Fruit fly (Drosophila melanogaster) whole organism, embryonic: ENCODE results near the gene Cenp-C.

Experiments
- CG11723 ChIP-seq: fragments of 200-800 bp; sonication (Bioruptor generic); optimal IDR thresholded peaks from 2 replicates; lab custom pipeline; 2017; ENCODE audit warnings: missing biosample characterization, mild to moderate bottlenecking, missing genetic modification characterization
- CG12391 ChIP-seq: fragments of 200-800 bp; sonication (Bioruptor generic); optimal IDR thresholded peaks from 3 replicates; lab custom pipeline; 2018; ENCODE audit warnings: missing biosample characterization, mild to moderate bottlenecking, missing genetic modification characterization, moderate library complexity
- CG12942 ChIP-seq: fragments of 200-800 bp; sonication (Bioruptor generic); optimal IDR thresholded peaks from 3 replicates; lab custom pipeline; 2016; ENCODE audit warnings: missing biosample characterization, missing genetic modification characterization
- CG13894 ChIP-seq: fragments of 200-800 bp; sonication (Bioruptor generic); optimal IDR thresholded peaks from 3 replicates; lab custom pipeline; 2018; ENCODE audit warnings: missing biosample characterization, mild to moderate bottlenecking, missing genetic modification characterization, moderate library complexity
- CG15269 ChIP-seq: fragments of 200-800 bp; sonication (Bioruptor generic); optimal IDR thresholded peaks from 2 replicates; lab custom pipeline; 2018; ENCODE audit warnings: missing biosample characterization, mild to moderate bottlenecking, missing genetic modification characterization, moderate library complexity
- CG1529 ChIP-seq: fragments of 200-800 bp; sonication (Bioruptor generic); optimal IDR thresholded peaks from 3 replicates; lab custom pipeline; 2018; ENCODE audit warnings: missing biosample characterization, missing genetic modification characterization
- CG1792 ChIP-seq: fragments of 200-800 bp; sonication (Bioruptor generic); optimal IDR thresholded peaks from 2 replicates; lab custom pipeline; 2016; ENCODE audit warnings: missing biosample characterization, missing genetic modification characterization
- CG18619 ChIP-seq: fragments of 200-800 bp; sonication (Bioruptor generic); optimal IDR thresholded peaks from 3 replicates; lab custom pipeline; 2017; ENCODE audit warnings: missing biosample characterization, mild to moderate bottlenecking, missing genetic modification characterization
- CG2116 ChIP-seq: fragments of 200-800 bp; sonication (Bioruptor generic); optimal IDR thresholded peaks from 3 replicates; lab custom pipeline; 2018; ENCODE audit warnings: missing biosample characterization, mild to moderate bottlenecking, missing genetic modification characterization
- CG43689 ChIP-seq: fragments of 200-800 bp; sonication (Bioruptor generic); IDR thresholded peaks from 2 replicates; pipeline ENCODE4 v1.3.6; 2022; ENCODE audit warnings: missing biosample characterization, missing genetic modification characterization
- CG6765 ChIP-seq: fragments of 200-800 bp; sonication (Bioruptor generic); optimal IDR thresholded peaks from 3 replicates; lab custom pipeline; 2017; ENCODE audit warnings: missing biosample characterization, mild to moderate bottlenecking, missing genetic modification characterization
- CG6813 ChIP-seq: fragments of 200-800 bp; sonication (Bioruptor generic); optimal IDR thresholded peaks from 2 replicates; lab custom pipeline; 2017; ENCODE audit warnings: missing biosample characterization, missing genetic modification characterization, mild to moderate bottlenecking, moderate library complexity, missing genetic modification reagents
- CG7357 ChIP-seq: fragments of 200-800 bp; sonication (Bioruptor generic); IDR thresholded peaks from 3 replicates; pipeline ENCODE4 v1.3.6; 2022; ENCODE audit warnings: missing biosample characterization, missing genetic modification characterization
- CG7987 ChIP-seq: fragments of 200-800 bp; sonication (Bioruptor generic); optimal IDR thresholded peaks from 2 replicates; lab custom pipeline; 2018; ENCODE audit warnings: missing biosample characterization, mild to moderate bottlenecking, missing genetic modification characterization, moderate library complexity
- CG8388 ChIP-seq: fragments of 200-800 bp; sonication (Bioruptor generic); optimal IDR thresholded peaks from 2 replicates; lab custom pipeline; 2019; ENCODE audit warnings: missing biosample characterization, mild to moderate bottlenecking, missing genetic modification characterization, moderate library complexity
- CoRest ChIP-seq: fragments of 200-800 bp; sonication (Bioruptor generic); optimal IDR thresholded peaks from 3 replicates; lab custom pipeline; 2018; ENCODE audit warnings: missing biosample characterization, mild to moderate bottlenecking, missing genetic modification characterization, moderate library complexity
- Dbx ChIP-seq: fragments of 200-800 bp; sonication (Bioruptor generic); IDR thresholded peaks from 3 replicates; pipeline ENCODE4 v1.3.6; 2022; ENCODE audit warnings: missing biosample characterization, missing genetic modification characterization
- Eip74EF ChIP-seq, 2 experiments: fragments of 200-800 bp in 1 of 2; fragments of >200 bp in 1 of 2; sonication (Bioruptor generic) in 1 of 2; optimal IDR thresholded peaks; 2 replicates each; lab custom pipeline; 2017 to 2019; ENCODE audit warnings: missing biosample characterization in 2 of 2, missing genetic modification characterization in 2 of 2, mild to moderate bottlenecking in 1 of 2, moderate library complexity in 1 of 2
- Ets65A ChIP-seq: fragments of 200-800 bp; sonication (Bioruptor generic); peaks from one replicate; lab custom pipeline; 2016; ENCODE audit warnings: missing biosample characterization, missing genetic modification characterization
- H2.0 ChIP-seq: fragments of 200-800 bp; sonication (Bioruptor generic); IDR thresholded peaks from 2 replicates; pipeline ENCODE4 v1.3.6; 2022; ENCODE audit warnings: missing biosample characterization, missing genetic modification characterization
- Hr39 ChIP-seq: fragments of >200 bp; optimal IDR thresholded peaks from 2 replicates; lab custom pipeline; 2017
- Mad ChIP-seq: fragments of 200-800 bp; sonication (Bioruptor generic); optimal IDR thresholded peaks from 2 replicates; lab custom pipeline; 2016; ENCODE audit warnings: missing biosample characterization, missing genetic modification characterization
- Oli ChIP-seq: fragments of 200-800 bp; sonication (Bioruptor generic); optimal IDR thresholded peaks from 2 replicates; lab custom pipeline; 2018; ENCODE audit warnings: missing biosample characterization, mild to moderate bottlenecking, missing genetic modification characterization, moderate library complexity
- Optix ChIP-seq: fragments of 200-800 bp; sonication (Bioruptor generic); IDR thresholded peaks from 3 replicates; pipeline ENCODE4 v1.3.6; 2022; ENCODE audit warnings: missing biosample characterization, missing genetic modification characterization
- Ptx1 ChIP-seq: fragments of 200-800 bp; sonication (Bioruptor generic); IDR thresholded peaks from 2 replicates; pipeline ENCODE4 v1.3.6; 2022; ENCODE audit warnings: missing biosample characterization, missing genetic modification characterization
- Six4 ChIP-seq: fragments of 200-800 bp; sonication (Bioruptor generic); optimal IDR thresholded peaks from 2 replicates; lab custom pipeline; 2016; ENCODE audit warnings: missing biosample characterization, missing genetic modification characterization
- Xbp1 ChIP-seq: fragments of 200-800 bp; sonication (Bioruptor generic); optimal IDR thresholded peaks from 3 replicates; lab custom pipeline; 2016; ENCODE audit warnings: missing biosample characterization, mild to moderate bottlenecking, missing genetic modification characterization
- croc ChIP-seq: fragments of 200-800 bp; sonication (Bioruptor generic); conservative IDR thresholded peaks from 3 replicates; pipeline ENCODE4 v1.3.6; 2022; ENCODE audit warnings: missing biosample characterization, missing genetic modification characterization
- disco-r ChIP-seq: fragments of 200-800 bp; sonication (Bioruptor generic); optimal IDR thresholded peaks from 2 replicates; lab custom pipeline; 2016; ENCODE audit warnings: missing biosample characterization, missing genetic modification characterization
- knrl ChIP-seq: fragments of 200-800 bp; sonication (Bioruptor generic); IDR thresholded peaks from 3 replicates; pipeline ENCODE4 v1.3.6; 2022; ENCODE audit warnings: missing biosample characterization, missing genetic modification characterization; ENCODE audit not compliant: partially characterized antibody
- lola ChIP-seq, 3 experiments: fragments of >200 bp in 2 of 3; fragments of 200-800 bp in 1 of 3; sonication (Bioruptor generic) in 1 of 3; optimal IDR thresholded peaks; 2 replicates each; lab custom pipeline; 2017 to 2019; ENCODE audit warnings: missing biosample characterization in 3 of 3, missing genetic modification characterization in 3 of 3, mild to moderate bottlenecking in 1 of 3, moderate library complexity in 1 of 3
- lov ChIP-seq, 2 experiments: fragments of 200-800 bp in 1 of 2; fragments of >200 bp in 1 of 2; sonication (Bioruptor generic) in 1 of 2; IDR thresholded peaks in 1 of 2; optimal IDR thresholded peaks in 1 of 2; 2 replicates in 1 of 2; 3 replicates in 1 of 2; pipeline versions ENCODE4 v1.3.6 to Lab custom; 2017 to 2022; ENCODE audit warnings: missing biosample characterization in 1 of 2, missing genetic modification characterization in 1 of 2
- maf-S ChIP-seq: fragments of 200-800 bp; sonication (Bioruptor generic); optimal IDR thresholded peaks from 2 replicates; lab custom pipeline; 2016; ENCODE audit warnings: missing biosample characterization, missing genetic modification characterization
- nmo ChIP-seq: fragments of 200-800 bp; sonication (Bioruptor generic); optimal IDR thresholded peaks from 2 replicates; lab custom pipeline; 2018; ENCODE audit warnings: missing biosample characterization, mild to moderate bottlenecking, missing genetic modification characterization, moderate library complexity
- nom ChIP-seq: fragments of 200-800 bp; sonication (Bioruptor generic); optimal IDR thresholded peaks from 2 replicates; lab custom pipeline; 2017; ENCODE audit warnings: missing biosample characterization, missing genetic modification characterization, mild to moderate bottlenecking, moderate library complexity, missing genetic modification reagents
- psq ChIP-seq: fragments of 200-800 bp; sonication (Bioruptor generic); optimal IDR thresholded peaks from 2 replicates; lab custom pipeline; 2017; ENCODE audit warnings: missing biosample characterization, missing genetic modification characterization
- row ChIP-seq: fragments of 200-800 bp; sonication (Bioruptor generic); IDR thresholded peaks from 3 replicates; pipeline ENCODE4 v1.3.6; 2022; ENCODE audit warnings: missing biosample characterization, missing genetic modification characterization
- shn ChIP-seq: fragments of 200-800 bp; sonication (Bioruptor generic); optimal IDR thresholded peaks from 3 replicates; lab custom pipeline; 2016; ENCODE audit warnings: missing biosample characterization, missing genetic modification characterization
- sug ChIP-seq: fragments of 200-800 bp; optimal IDR thresholded peaks from 2 replicates; lab custom pipeline; 2019; ENCODE audit warnings: missing biosample characterization, mild to moderate bottlenecking, missing genetic modification characterization, moderate library complexity
- vvl ChIP-seq: fragments of 200-800 bp; sonication (Bioruptor generic); IDR thresholded peaks from 2 replicates; pipeline ENCODE4 v1.3.6; 2022; ENCODE audit warnings: missing biosample characterization, missing genetic modification characterization
- wek ChIP-seq: fragments of 200-800 bp; sonication (Bioruptor generic); optimal IDR thresholded peaks from 3 replicates; lab custom pipeline; 2018; ENCODE audit warnings: missing biosample characterization, mild to moderate bottlenecking, missing genetic modification characterization, moderate library complexity

The Cenp-C gene

DNA sequence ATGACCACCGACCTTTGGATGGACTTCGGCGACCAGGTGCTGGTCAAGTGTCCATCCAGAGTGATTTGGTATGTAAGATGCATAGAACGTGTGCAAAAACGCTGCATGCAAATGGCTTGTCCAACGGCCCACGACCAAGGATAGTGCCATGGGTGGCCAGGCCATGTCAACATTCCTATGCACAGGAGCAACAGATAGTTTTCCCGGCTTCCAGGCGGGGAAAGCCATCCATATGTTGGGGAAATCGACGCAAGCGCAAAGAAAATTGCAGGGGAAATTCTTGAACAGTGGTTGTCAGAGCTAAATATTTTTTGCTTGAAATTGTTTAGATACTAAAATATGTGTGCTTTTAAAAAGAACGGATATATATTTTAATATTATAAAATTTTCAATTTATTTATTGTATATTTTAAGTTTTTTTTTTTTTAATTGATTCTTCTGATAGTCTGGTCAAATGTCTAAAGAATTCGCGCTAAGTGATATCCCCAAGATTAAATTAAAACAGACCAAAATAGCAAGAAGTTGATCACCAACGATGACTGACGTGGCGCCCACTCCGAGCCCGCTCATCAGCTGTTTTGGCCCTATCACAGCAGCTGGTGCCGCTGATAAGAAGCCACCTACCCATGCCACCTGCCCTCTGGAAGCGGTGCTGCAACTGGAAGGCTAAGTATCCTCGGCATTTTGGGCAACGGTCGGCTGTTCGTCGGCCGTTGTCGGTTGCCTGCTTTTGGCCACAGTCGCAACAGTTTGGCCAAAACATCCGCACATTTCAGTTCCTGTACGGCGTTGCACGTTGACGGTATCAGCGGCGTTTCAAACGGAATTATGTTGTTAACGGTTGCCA is 13.7 kb downstream of the Cenp-C start, which contains the start of gene 5-HT2B (continued):
- TF ChIP-seq nmo (GFP tag; lab: Kevin White, UChicago) (peak; percentile 0), CG13894 (tag; lab: Kevin White, UChicago) (peak; percentile 42), CG15269 (tag; lab: Kevin White, UChicago) (peak; percentile 51), Optix (no peak), shn (GFP tag; lab: Kevin White, UChicago) (no peak), Mad (GFP tag; lab: Kevin White, UChicago) (no peak), lov (optimal IDR thresholded peaks at IDR 0.05; lab: Kevin White, UChicago) (no peak), lov (GFP tag; IDR thresholded peaks at IDR 0.05; lab: Robert Waterston, UW) (no peak), nom (no peak), CG1792 (GFP tag; lab: Kevin White, UChicago) (no peak), CG6813 (GFP tag; lab: Kevin White, UChicago) (peak; percentile 32), H2.0 (GFP tag; lab: Robert Waterston, UW) (no peak), wek (GFP tag; lab: Kevin White, UChicago) (no peak), sug (peak; percentile 10), CG1529 (GFP tag; lab: Kevin White, UChicago) (no peak), croc (no peak), CG7357 (GFP tag; lab: Robert Waterston, UW) (0 out of 3 replicates have a peak, but pooled peaks have one; percentile 30), CG12942 (GFP tag; lab: Kevin White, UChicago) (no peak), knrl (GFP tag; lab: Robert Waterston, UW) (no peak), CG8388 (GFP tag; lab: Kevin White, UChicago) (no peak), CG6765 (GFP tag; lab: Kevin White, UChicago) (no peak), CG11723 (GFP tag; lab: Kevin White, UChicago) (no peak), row (GFP tag; lab: Robert Waterston, UW) (peak; percentile 30; the same call in 1 of the 3 replicates), psq (GFP tag; lab: Kevin White, UChicago) (no peak), maf-S (GFP tag; lab: Kevin White, UChicago) (no peak), Ptx1 (GFP tag; lab: Robert Waterston, UW) (peak; percentile 34; the same call in 1 of the 2 replicates), Xbp1 (GFP tag; lab: Kevin White, UChicago) (peak; percentile 19), vvl (peak; percentile 46; the same call in 1 of the 2 replicates), CG12391 (tag; lab: Kevin White, UChicago) (peak; percentile 36), Oli (tag; lab: Kevin White, UChicago) (peak; percentile 31), CoRest (tag; lab: Kevin White, UChicago) (peak; percentile 22), Eip74EF (GFP tag; optimal IDR thresholded peaks at IDR 0.05; lab: Kevin White, UChicago) (no peak), Dbx (0 out of 3 replicates have a peak, but pooled peaks have one; percentile 41), CG43689 (GFP tag; lab: Robert Waterston, UW) (no peak), CG18619 (GFP tag; lab: Kevin White, UChicago) (peak; percentile 33), CG7987 (GFP tag; lab: Kevin White, UChicago) (no peak), disco-r (GFP tag; lab: Kevin White, UChicago) (no peak)
- TF ChIP-seq, all 482 proteins: peak for 82

DNA sequence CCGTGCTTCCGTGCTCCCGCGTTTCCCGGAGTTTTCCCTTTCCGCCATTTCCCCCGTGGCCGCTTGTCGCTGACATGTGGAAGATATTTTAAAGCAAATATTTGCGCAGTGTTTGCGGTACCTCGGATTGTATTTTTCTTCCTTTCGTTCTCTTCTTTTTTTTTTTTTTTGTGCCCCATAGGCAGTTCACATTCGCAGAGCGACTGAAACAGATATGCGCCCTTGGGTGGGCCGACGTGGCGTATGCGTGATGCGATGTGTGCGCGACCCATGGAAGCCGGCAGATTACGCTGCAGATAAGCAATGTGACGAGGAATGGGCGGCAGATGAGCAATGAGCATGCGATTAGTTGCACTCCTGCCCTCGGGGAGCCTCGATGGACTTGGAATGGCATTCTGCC is 24.0 kb downstream of the Cenp-C start:
- TF ChIP-seq CG2116 (GFP tag; lab: Kevin White, UChicago): no peak
- TF ChIP-seq Six4 (GFP tag; lab: Kevin White, UChicago): no peak
- no peak for TF ChIP-seq lola (GFP tag; optimal IDR thresholded peaks at IDR 0.05; lab: Kevin White, UChicago)
- TF ChIP-seq Hr39 (lab: Kevin White, UChicago): peak; percentile 51
- peak; percentile 46 for TF ChIP-seq Ets65A (GFP tag; lab: Kevin White, UChicago)
